Worm (Caenorhabditis elegans) whole organism, early embryonic: ENCODE measurements around the gene R13D11.3.
"Not testable (repeated sequence)": the region's sequence is repeated elsewhere in the genome, so short reads cannot be mapped to it uniquely, and the experiment has no call there.

Experiments
- B0310.2 ChIP-seq: sonication (generic microtip); optimal IDR thresholded peaks from 2 replicates; lab custom pipeline; 2016; ENCODE audit warnings: mild to moderate bottlenecking, missing genetic modification characterization, missing compliant biosample characterization
- F13C5.2 ChIP-seq: sonication (generic microtip); optimal IDR thresholded peaks from 2 replicates; lab custom pipeline; 2017; ENCODE audit warnings: mild to moderate bottlenecking, missing genetic modification characterization, inconsistent platforms, missing compliant biosample characterization
- aly-1 ChIP-seq: sonication (generic microtip); optimal IDR thresholded peaks from 2 replicates; lab custom pipeline; 2016; ENCODE audit warnings: missing genetic modification characterization, missing compliant biosample characterization
- ama-1 ChIP-seq: fragments of 150-350 bp; optimal IDR thresholded peaks from 2 replicates; lab custom pipeline; 2014
- ceh-13 ChIP-seq: fragments of 200-800 bp; sonication (Bioruptor generic); optimal IDR thresholded peaks from 2 replicates; lab custom pipeline; 2018; ENCODE audit warnings: mild to moderate bottlenecking, missing genetic modification characterization, missing compliant biosample characterization
- ceh-36 ChIP-seq: sonication (generic microtip); optimal IDR thresholded peaks from 2 replicates; lab custom pipeline; 2016; ENCODE audit warnings: missing genetic modification characterization, inconsistent platforms, missing compliant biosample characterization
- ets-7 ChIP-seq: sonication (generic microtip); optimal IDR thresholded peaks from 2 replicates; lab custom pipeline; 2016; ENCODE audit warnings: missing genotype, missing genetic modification characterization, missing compliant biosample characterization
- flt-1 ChIP-seq: fragments of 200-800 bp; sonication (Bioruptor generic); IDR thresholded peaks from 2 replicates; pipeline ENCODE4 v1.3.6; 2022; ENCODE audit warnings: missing genetic modification characterization, missing compliant biosample characterization
- hmbx-1 ChIP-seq: sonication (generic microtip); optimal IDR thresholded peaks from 2 replicates; lab custom pipeline; 2016; ENCODE audit warnings: mild to moderate bottlenecking, missing genetic modification characterization, missing compliant biosample characterization
- hmg-4 ChIP-seq: fragments of 200-800 bp; sonication (Bioruptor generic); optimal IDR thresholded peaks from 2 replicates; lab custom pipeline; 2018; ENCODE audit warnings: mild to moderate bottlenecking, missing genetic modification characterization, missing compliant biosample characterization
- hnd-1 ChIP-seq: sonication (generic microtip); optimal IDR thresholded peaks from 2 replicates; lab custom pipeline; 2016; ENCODE audit warnings: missing genetic modification characterization, missing compliant biosample characterization
- pes-1 ChIP-seq: fragments of 200-800 bp; sonication (Bioruptor generic); IDR thresholded peaks from 2 replicates; pipeline ENCODE4 v1.3.6; 2022; ENCODE audit warnings: missing genetic modification reagents, missing genetic modification characterization, missing compliant biosample characterization
- scrt-1 ChIP-seq: fragments of 200-800 bp; sonication (Bioruptor generic); IDR thresholded peaks from 2 replicates; pipeline ENCODE4 v1.3.6; 2022; ENCODE audit warnings: missing genetic modification characterization, missing compliant biosample characterization
- sea-1 ChIP-seq: fragments of 200-800 bp; sonication (Bioruptor generic); conservative IDR thresholded peaks from 2 replicates; pipeline ENCODE4 v1.3.6; 2022; ENCODE audit warnings: missing genetic modification characterization, missing compliant biosample characterization
- tbx-11 ChIP-seq: fragments of 200-800 bp; sonication (Bioruptor generic); IDR thresholded peaks from 2 replicates; pipeline ENCODE4 v1.3.6; 2022; ENCODE audit warnings: missing genetic modification characterization, missing compliant biosample characterization
- tbx-37 ChIP-seq: fragments of 200-800 bp; sonication (Bioruptor generic); conservative IDR thresholded peaks from 2 replicates; pipeline ENCODE4 v1.3.6; 2022; ENCODE audit warnings: missing genetic modification reagents, missing genetic modification characterization, missing compliant biosample characterization
- tra-4 ChIP-seq: sonication (generic microtip); optimal IDR thresholded peaks from 2 replicates; lab custom pipeline; 2017; ENCODE audit warnings: missing genetic modification characterization, missing compliant biosample characterization

R13D11.3 gene

ce11 chrV:833368-833767 is 18.6 kb downstream of the R13D11.3 start, which contains the start of gene F41H8.1:
Gene F41H8.1, plus strand, starts transcription at chrV:833668.
- TF ChIP-seq pes-1 = no peak
- no peak for TF ChIP-seq B0310.2 (tag; lab: Kevin White, UChicago)
- TF ChIP-seq F13C5.2 (tag; lab: Kevin White, UChicago) = no peak
- TF ChIP-seq flt-1 (GFP tag; lab: Robert Waterston, UW) = no peak
- no peak for TF ChIP-seq hmg-4 (GFP tag; lab: Kevin White, UChicago)
- no peak for TF ChIP-seq ets-7 (tag; lab: Kevin White, UChicago)
- no peak for TF ChIP-seq aly-1 (tag; lab: Kevin White, UChicago)
- TF ChIP-seq tra-4 (tag; lab: Kevin White, UChicago) = no peak
- TF ChIP-seq ama-1 (lab: Kevin White, UChicago) = no peak
- no peak for TF ChIP-seq ceh-13 (GFP tag; lab: Kevin White, UChicago)
- TF ChIP-seq tbx-37 (GFP tag; lab: Robert Waterston, UW) = no peak
- TF ChIP-seq ceh-36 (tag; lab: Kevin White, UChicago) = no peak
- no peak for TF ChIP-seq tbx-11
- TF ChIP-seq sea-1 (GFP tag; lab: Robert Waterston, UW) = no peak
- no peak for TF ChIP-seq hnd-1
- no peak for TF ChIP-seq scrt-1 (GFP tag; lab: Robert Waterston, UW)
- no peak for TF ChIP-seq hmbx-1 (tag; lab: Kevin White, UChicago)

ce11 chrV:838984-839471 is 24.2 kb downstream of the R13D11.3 start, which contains the start of the genes K09C6.7 and K09C6.10:
Gene K09C6.7, minus strand, starts transcription at chrV:839084.
Gene K09C6.10, plus strand, starts transcription at chrV:839421.
- TF ChIP-seq tra-4 (tag; lab: Kevin White, UChicago); tbx-37 (GFP tag; lab: Robert Waterston, UW); aly-1 (tag; lab: Kevin White, UChicago): not testable (repeated sequence)

ce11 chrV:842611-843010 is 27.8 kb downstream of the R13D11.3 start:
- TF ChIP-seq tbx-37 (GFP tag; lab: Robert Waterston, UW) (no peak), pes-1 (peak; percentile 47; the same call in 1 of the 2 replicates)

ce11 chrV:843118-843517 is 28.3 kb downstream of the R13D11.3 start, which contains the start of gene K09C6.8:
Gene K09C6.8, minus strand, starts transcription at chrV:843218.
- not testable (repeated sequence) for TF ChIP-seq hmbx-1 (tag; lab: Kevin White, UChicago); sea-1 (GFP tag; lab: Robert Waterston, UW); B0310.2 (tag; lab: Kevin White, UChicago)

- no peak for TF ChIP-seq scrt-1 (GFP tag; lab: Robert Waterston, UW)
- TF ChIP-seq hmg-4 (GFP tag; lab: Kevin White, UChicago) = no peak
- TF ChIP-seq F13C5.2 (tag; lab: Kevin White, UChicago) = no peak
- TF ChIP-seq B0310.2 (tag; lab: Kevin White, UChicago) = no peak
- TF ChIP-seq flt-1 (GFP tag; lab: Robert Waterston, UW) = no peak
- TF ChIP-seq ama-1 (lab: Kevin White, UChicago) = no peak
- no peak for TF ChIP-seq ceh-36 (tag; lab: Kevin White, UChicago)
- TF ChIP-seq hnd-1 = no peak
Measured at ce11 chrV:847521-847920, 32.7 kb downstream of the R13D11.3 start, which contains the start of gene srbc-13. Gene srbc-13, plus strand, starts transcription at chrV:847821.

- TF ChIP-seq hnd-1 = no peak
- no peak for TF ChIP-seq tra-4 (tag; lab: Kevin White, UChicago)
- TF ChIP-seq F13C5.2 (tag; lab: Kevin White, UChicago) = no peak
- TF ChIP-seq aly-1 (tag; lab: Kevin White, UChicago) = no peak
- no peak for TF ChIP-seq hmbx-1 (tag; lab: Kevin White, UChicago)
- TF ChIP-seq scrt-1 (GFP tag; lab: Robert Waterston, UW) = no peak
- TF ChIP-seq B0310.2 (tag; lab: Kevin White, UChicago) = no peak
- TF ChIP-seq pes-1 = no peak
- TF ChIP-seq ets-7 (tag; lab: Kevin White, UChicago) = no peak
- TF ChIP-seq sea-1 (GFP tag; lab: Robert Waterston, UW) = no peak
Measured at ce11 chrV:849042-849441, 34.2 kb downstream of the R13D11.3 start.

ce11 chrV:849512-849911 is 34.7 kb downstream of the R13D11.3 start, which contains the start of gene srbc-12:
Gene srbc-12, plus strand, starts transcription at chrV:849812.
- TF ChIP-seq ceh-13 (GFP tag; lab: Kevin White, UChicago) (no peak), ceh-36 (tag; lab: Kevin White, UChicago) (no peak), pes-1 (no peak), hmbx-1 (tag; lab: Kevin White, UChicago) (no peak), sea-1 (GFP tag; lab: Robert Waterston, UW) (no peak), ets-7 (tag; lab: Kevin White, UChicago) (no peak), B0310.2 (tag; lab: Kevin White, UChicago) (no peak), tbx-11 (no peak), hnd-1 (no peak), tbx-37 (GFP tag; lab: Robert Waterston, UW) (no peak), hmg-4 (GFP tag; lab: Kevin White, UChicago) (no peak), tra-4 (tag; lab: Kevin White, UChicago) (no peak), F13C5.2 (tag; lab: Kevin White, UChicago) (no peak), scrt-1 (GFP tag; lab: Robert Waterston, UW) (no peak), aly-1 (tag; lab: Kevin White, UChicago) (no peak), flt-1 (GFP tag; lab: Robert Waterston, UW) (no peak), ama-1 (lab: Kevin White, UChicago) (no peak)

- no peak for TF ChIP-seq sea-1 (GFP tag; lab: Robert Waterston, UW)
- no peak for TF ChIP-seq ets-7 (tag; lab: Kevin White, UChicago)
- no peak for TF ChIP-seq scrt-1 (GFP tag; lab: Robert Waterston, UW)
- TF ChIP-seq tbx-37 (GFP tag; lab: Robert Waterston, UW) = no peak
Measured at ce11 chrV:852184-852583, 37.4 kb downstream of the R13D11.3 start, which contains the start of gene K09C6.3. Gene K09C6.3, plus strand, starts transcription at chrV:852484.
